Fruit fly (Drosophila melanogaster) whole organism, prepupa: ENCODE data around the gene CG46311.
A peak's percentile ranks its signal among the peaks of the same experiment; 100 is the strongest.

ENCODE experiments used
- CG10631 ChIP-seq: fragments of 200-800 bp; sonication (Bioruptor generic); optimal IDR thresholded peaks from 2 replicates; lab custom pipeline; 2016; ENCODE audit warnings: missing biosample characterization, missing genetic modification characterization
- CG10669 ChIP-seq: fragments of 200-800 bp; sonication (Bioruptor generic); optimal IDR thresholded peaks from 3 replicates; lab custom pipeline; 2018; ENCODE audit warnings: missing biosample characterization, mild to moderate bottlenecking, missing genetic modification characterization, moderate library complexity
- CG11294 ChIP-seq: fragments of 200-800 bp; sonication (Bioruptor generic); IDR thresholded peaks from 2 replicates; pipeline ENCODE4 v1.3.6; 2022; ENCODE audit warnings: missing biosample characterization, missing genetic modification characterization
- CG11902 ChIP-seq: fragments of 200-800 bp; sonication (Bioruptor generic); optimal IDR thresholded peaks from 3 replicates; lab custom pipeline; 2016; ENCODE audit warnings: missing biosample characterization, missing genetic modification characterization
- CG15336 ChIP-seq: fragments of 200-800 bp; sonication (Bioruptor generic); IDR thresholded peaks from 2 replicates; pipeline ENCODE4 v1.3.6; 2022; ENCODE audit warnings: missing biosample characterization, missing genetic modification characterization
- CG1621 ChIP-seq: fragments of 200-800 bp; sonication (Bioruptor generic); optimal IDR thresholded peaks from 3 replicates; lab custom pipeline; 2018; ENCODE audit warnings: missing biosample characterization, mild to moderate bottlenecking, missing genetic modification characterization
- CG16779 ChIP-seq: fragments of 200-800 bp; sonication (Bioruptor generic); optimal IDR thresholded peaks from 3 replicates; lab custom pipeline; 2017; ENCODE audit warnings: missing biosample characterization, mild to moderate bottlenecking, missing genetic modification characterization
- CG3032 ChIP-seq: fragments of 200-800 bp; optimal IDR thresholded peaks from 2 replicates; lab custom pipeline; 2019; ENCODE audit warnings: missing biosample characterization, mild to moderate bottlenecking, missing genetic modification characterization, moderate library complexity
- CG31627 ChIP-seq: fragments of 200-800 bp; sonication (Bioruptor generic); optimal IDR thresholded peaks from 3 replicates; lab custom pipeline; 2016; ENCODE audit warnings: missing biosample characterization, missing genetic modification characterization
- CG32006 ChIP-seq: fragments of 200-800 bp; sonication (Bioruptor generic); optimal IDR thresholded peaks from 3 replicates; lab custom pipeline; 2017; ENCODE audit warnings: missing biosample characterization, mild to moderate bottlenecking, missing genetic modification characterization
- CG34406 ChIP-seq: fragments of 200-800 bp; sonication (Bioruptor generic); optimal IDR thresholded peaks from 3 replicates; lab custom pipeline; 2016; ENCODE audit warnings: missing biosample characterization, missing genetic modification characterization
- CG4318 ChIP-seq: fragments of 200-800 bp; sonication (Bioruptor generic); optimal IDR thresholded peaks from 3 replicates; lab custom pipeline; 2017; ENCODE audit warnings: missing biosample characterization, mild to moderate bottlenecking, missing genetic modification characterization
- CG6276 ChIP-seq: fragments of 200-800 bp; sonication (Bioruptor generic); optimal IDR thresholded peaks from 2 replicates; lab custom pipeline; 2017; ENCODE audit warnings: missing biosample characterization, mild to moderate bottlenecking, missing genetic modification characterization
- CG6792 ChIP-seq: fragments of 200-800 bp; sonication (Bioruptor generic); optimal IDR thresholded peaks from 3 replicates; lab custom pipeline; 2016; ENCODE audit warnings: missing biosample characterization, missing genetic modification characterization
- CG6808 ChIP-seq: fragments of 200-800 bp; sonication (Bioruptor generic); optimal IDR thresholded peaks from 3 replicates; lab custom pipeline; 2017; ENCODE audit warnings: missing biosample characterization, missing genetic modification characterization, mild to moderate bottlenecking, moderate library complexity, missing genetic modification reagents
- CG6854 ChIP-seq: fragments of 200-800 bp; sonication (Bioruptor generic); optimal IDR thresholded peaks from 2 replicates; lab custom pipeline; 2017; ENCODE audit warnings: missing biosample characterization, mild to moderate bottlenecking, missing genetic modification characterization
- CG7368 ChIP-seq: fragments of 200-800 bp; sonication (Bioruptor generic); optimal IDR thresholded peaks from 3 replicates; lab custom pipeline; 2016; ENCODE audit warnings: missing biosample characterization, missing genetic modification characterization
- CG8119 ChIP-seq: fragments of 200-800 bp; sonication (Bioruptor generic); IDR thresholded peaks from 3 replicates; pipeline ENCODE4 v1.3.6; 2022; ENCODE audit warnings: missing biosample characterization, missing genetic modification characterization
- CG8319 ChIP-seq: fragments of 200-800 bp; sonication (Bioruptor generic); optimal IDR thresholded peaks from 3 replicates; lab custom pipeline; 2016; ENCODE audit warnings: missing biosample characterization, missing genetic modification characterization
- CG8632 ChIP-seq: fragments of 200-800 bp; sonication (Bioruptor generic); optimal IDR thresholded peaks from 3 replicates; lab custom pipeline; 2016; ENCODE audit warnings: missing biosample characterization, missing genetic modification characterization
- CG9139 ChIP-seq: fragments of 200-800 bp; sonication (Bioruptor generic); optimal IDR thresholded peaks from 3 replicates; lab custom pipeline; 2017; ENCODE audit warnings: missing biosample characterization, mild to moderate bottlenecking, missing genetic modification characterization
- Eip75B ChIP-seq: fragments of 200-800 bp; sonication (Bioruptor generic); optimal IDR thresholded peaks from 3 replicates; lab custom pipeline; 2016; ENCODE audit warnings: missing biosample characterization, missing genetic modification characterization
- Eip78C ChIP-seq: fragments of 200-800 bp; sonication (Bioruptor generic); peaks from one replicate; lab custom pipeline; 2016; ENCODE audit warnings: missing biosample characterization, missing genetic modification characterization
- Eip93F ChIP-seq: fragments of 200-800 bp; sonication (Bioruptor generic); optimal IDR thresholded peaks from 2 replicates; lab custom pipeline; 2016; ENCODE audit warnings: missing biosample characterization, mild to moderate bottlenecking, missing genetic modification characterization
- Ets21C ChIP-seq: fragments of 200-800 bp; sonication (Bioruptor generic); optimal IDR thresholded peaks from 3 replicates; lab custom pipeline; 2016; ENCODE audit warnings: missing biosample characterization, missing genetic modification characterization
- Ets96B ChIP-seq: fragments of 200-800 bp; optimal IDR thresholded peaks from 2 replicates; lab custom pipeline; 2019; ENCODE audit warnings: missing biosample characterization, mild to moderate bottlenecking, missing genetic modification characterization, moderate library complexity
- Gug ChIP-seq: fragments of 200-800 bp; sonication (Bioruptor generic); IDR thresholded peaks from 2 replicates; pipeline ENCODE4 v1.3.6; 2022; ENCODE audit warnings: missing biosample characterization, missing genetic modification characterization
- Hr38 ChIP-seq: sonication (Bioruptor generic); optimal IDR thresholded peaks from 2 replicates; lab custom pipeline; 2016; ENCODE audit warnings: missing biosample characterization, missing genetic modification characterization
- Smox ChIP-seq: fragments of 200-800 bp; sonication (Bioruptor generic); optimal IDR thresholded peaks from 3 replicates; lab custom pipeline; 2016; ENCODE audit warnings: missing biosample characterization, missing genetic modification characterization
- Sox102F ChIP-seq: fragments of 200-800 bp; sonication (Bioruptor generic); optimal IDR thresholded peaks from 2 replicates; lab custom pipeline; 2016; ENCODE audit warnings: missing biosample characterization, mild to moderate bottlenecking, missing genetic modification characterization
- Sox14 ChIP-seq: fragments of 200-800 bp; sonication (Bioruptor generic); optimal IDR thresholded peaks from 3 replicates; lab custom pipeline; 2016; ENCODE audit warnings: missing biosample characterization, missing genetic modification characterization
- Sox15 ChIP-seq: fragments of 200-800 bp; sonication (Bioruptor generic); optimal IDR thresholded peaks from 3 replicates; lab custom pipeline; 2016; ENCODE audit warnings: missing biosample characterization, missing genetic modification characterization
- achi ChIP-seq: fragments of 200-800 bp; sonication (Bioruptor generic); optimal IDR thresholded peaks from 3 replicates; lab custom pipeline; 2016; ENCODE audit warnings: missing biosample characterization, missing genetic modification characterization
- acj6 ChIP-seq: fragments of 200-800 bp; sonication (Bioruptor generic); optimal IDR thresholded peaks from 3 replicates; lab custom pipeline; 2016; ENCODE audit warnings: missing biosample characterization, missing genetic modification characterization
- dac ChIP-seq: fragments of 200-800 bp; sonication (Bioruptor generic); optimal IDR thresholded peaks from 2 replicates; lab custom pipeline; 2017; ENCODE audit warnings: missing biosample characterization, mild to moderate bottlenecking, missing genetic modification characterization
- dsx ChIP-seq: fragments of 200-800 bp; optimal IDR thresholded peaks from 3 replicates; lab custom pipeline; 2019; ENCODE audit warnings: missing biosample characterization, mild to moderate bottlenecking, missing genetic modification characterization, moderate library complexity; ENCODE audit not compliant: poor library complexity, severe bottlenecking
- eg ChIP-seq: fragments of 200-800 bp; sonication (Bioruptor generic); IDR thresholded peaks from 3 replicates; pipeline ENCODE4 v1.3.6; 2022; ENCODE audit warnings: missing biosample characterization, missing genetic modification characterization
- esn ChIP-seq: fragments of 200-800 bp; sonication (Bioruptor generic); optimal IDR thresholded peaks from 2 replicates; lab custom pipeline; 2016; ENCODE audit warnings: missing biosample characterization, mild to moderate bottlenecking, missing genetic modification characterization, moderate library complexity
- fd59A ChIP-seq: fragments of 200-800 bp; sonication (Bioruptor generic); optimal IDR thresholded peaks from 2 replicates; lab custom pipeline; 2017; ENCODE audit warnings: missing biosample characterization, mild to moderate bottlenecking, missing genetic modification characterization, missing genetic modification reagents
- fd85E ChIP-seq: fragments of 200-800 bp; sonication (Bioruptor generic); optimal IDR thresholded peaks from 3 replicates; lab custom pipeline; 2016; ENCODE audit warnings: missing biosample characterization, missing genetic modification characterization
- fkh ChIP-seq: fragments of 200-800 bp; sonication (Bioruptor generic); optimal IDR thresholded peaks from 3 replicates; lab custom pipeline; 2017; ENCODE audit warnings: missing biosample characterization, mild to moderate bottlenecking, missing genetic modification characterization, moderate library complexity
- net ChIP-seq: fragments of 200-800 bp; sonication (Bioruptor generic); optimal IDR thresholded peaks from 3 replicates; lab custom pipeline; 2016; ENCODE audit warnings: missing biosample characterization, missing genetic modification characterization
- pdm3 ChIP-seq: fragments of 200-800 bp; sonication (Bioruptor generic); optimal IDR thresholded peaks from 3 replicates; lab custom pipeline; 2016; ENCODE audit warnings: missing biosample characterization, missing genetic modification characterization
- salr ChIP-seq, 2 experiments: fragments of 200-800 bp; sonication (Bioruptor generic); optimal IDR thresholded peaks; 3 replicates each; lab custom pipeline; 2016 to 2018; ENCODE audit warnings: missing biosample characterization in 2 of 2, missing genetic modification characterization in 2 of 2, mild to moderate bottlenecking in 1 of 2
- spab ChIP-seq: fragments of 200-800 bp; sonication (Bioruptor generic); optimal IDR thresholded peaks from 2 replicates; lab custom pipeline; 2017; ENCODE audit warnings: missing biosample characterization, mild to moderate bottlenecking, missing genetic modification characterization, missing genetic modification reagents
- ss ChIP-seq, 2 experiments: fragments of 200-800 bp; sonication (Bioruptor generic); optimal IDR thresholded peaks; 2 replicates in 1 of 2; 3 replicates in 1 of 2; lab custom pipeline; 2017 to 2018; ENCODE audit warnings: mild to moderate bottlenecking in 2 of 2, missing biosample characterization in 2 of 2, missing genetic modification characterization in 2 of 2, moderate library complexity in 1 of 2
- svp ChIP-seq: fragments of 200-800 bp; sonication (Bioruptor generic); peaks from one replicate; lab custom pipeline; 2016; ENCODE audit warnings: missing biosample characterization, missing genetic modification characterization
- vri ChIP-seq: fragments of 200-800 bp; sonication (Bioruptor generic); optimal IDR thresholded peaks from 3 replicates; lab custom pipeline; 2016; ENCODE audit warnings: missing biosample characterization, mild to moderate bottlenecking, missing genetic modification characterization

The CG46311 gene

DNA sequence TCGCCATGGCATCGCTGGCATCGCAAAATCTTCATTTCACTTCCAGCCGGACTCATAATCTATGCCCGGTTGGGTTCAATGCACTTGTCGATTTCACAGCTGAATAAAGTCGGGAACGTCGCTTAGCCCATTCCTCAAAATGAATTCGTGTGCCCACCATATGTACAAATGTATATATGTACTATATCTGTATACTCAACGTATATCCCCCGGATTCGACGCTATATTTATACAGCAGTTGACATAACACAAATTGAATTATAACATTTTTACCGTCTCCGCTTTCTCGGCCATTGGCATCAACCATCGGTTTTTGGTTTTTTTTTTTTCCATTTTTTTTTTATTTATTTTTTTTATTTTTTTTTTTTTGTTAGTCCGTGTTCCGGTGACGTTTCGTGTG is 6.6 kb downstream of the CG46311 start (continued):
- peak; percentile 21 for TF ChIP-seq esn (GFP tag; lab: Kevin White, UChicago)
- no peak for TF ChIP-seq CG1621 (tag; lab: Kevin White, UChicago)
- peak; percentile 72 for TF ChIP-seq svp
- no peak for TF ChIP-seq Ets96B (tag; lab: Kevin White, UChicago)
- no peak for TF ChIP-seq CG31627 (GFP tag; lab: Kevin White, UChicago)
- no peak for TF ChIP-seq CG4318 (GFP tag; lab: Kevin White, UChicago)
- no peak for TF ChIP-seq acj6 (GFP tag; lab: Kevin White, UChicago)
- TF ChIP-seq CG8632 (GFP tag; lab: Kevin White, UChicago), result no peak
- TF ChIP-seq Gug, result no peak
- TF ChIP-seq Eip93F, result no peak
- TF ChIP-seq CG16779 (tag; lab: Kevin White, UChicago), result no peak

DNA sequence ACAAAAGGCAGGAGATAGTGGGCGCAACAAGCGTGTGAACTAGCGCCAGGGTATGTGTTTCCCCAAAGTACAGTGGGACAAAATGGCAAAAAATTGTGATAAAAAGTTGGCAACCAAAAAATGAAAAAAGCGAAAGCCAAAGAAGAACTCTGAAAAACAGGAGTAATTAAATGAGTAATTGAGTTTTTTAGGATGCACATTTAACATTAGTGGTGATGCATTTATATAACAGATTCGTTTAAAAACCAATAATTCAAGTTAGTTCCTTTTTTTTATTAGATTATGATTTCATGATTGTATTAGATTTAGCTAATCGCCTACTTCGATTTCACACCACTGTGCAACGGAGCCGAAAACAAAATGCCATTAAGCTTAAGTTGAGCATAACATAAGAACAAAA is 8.8 kb downstream of the CG46311 start:
- TF ChIP-seq CG6808 (GFP tag; lab: Kevin White, UChicago) (peak; percentile 9), Eip78C (GFP tag; lab: Kevin White, UChicago) (peak; percentile 93), Smox (peak; percentile 35), CG6276 (peak; percentile 60), fd59A (GFP tag; lab: Kevin White, UChicago) (peak; percentile 1), fd85E (GFP tag; lab: Kevin White, UChicago) (no peak), pdm3 (GFP tag; lab: Kevin White, UChicago) (peak; percentile 59), Gug (peak; percentile 47), CG4318 (GFP tag; lab: Kevin White, UChicago) (peak; percentile 61), esn (GFP tag; lab: Kevin White, UChicago) (peak; percentile 43), Sox15 (GFP tag; lab: Kevin White, UChicago) (peak; percentile 15), Sox14 (GFP tag; lab: Kevin White, UChicago) (peak; percentile 56), CG34406 (GFP tag; lab: Kevin White, UChicago) (peak; percentile 30), net (GFP tag; lab: Kevin White, UChicago) (peak; percentile 17), vri (GFP tag; lab: Kevin White, UChicago) (no peak), eg (GFP tag; lab: Robert Waterston, UW) (peak; percentile 47; the same call in 2 of the 3 replicates), CG8119 (GFP tag; lab: Robert Waterston, UW) (peak; percentile 56), CG11294 (GFP tag; lab: Robert Waterston, UW) (no peak), CG8319 (no peak), CG10669 (GFP tag; lab: Kevin White, UChicago) (peak; percentile 26), CG9139 (GFP tag; lab: Kevin White, UChicago) (no peak), CG10631 (GFP tag; lab: Kevin White, UChicago) (peak; percentile 22), Ets21C (GFP tag; lab: Kevin White, UChicago) (peak; percentile 32), CG8632 (GFP tag; lab: Kevin White, UChicago) (peak; percentile 9), CG6792 (GFP tag; lab: Kevin White, UChicago) (no peak), Eip75B (GFP tag; lab: Kevin White, UChicago) (peak; percentile 34), spab (GFP tag; lab: Kevin White, UChicago) (peak; percentile 17), CG16779 (tag; lab: Kevin White, UChicago) (no peak), CG3032 (peak; percentile 14), CG15336 (GFP tag; lab: Robert Waterston, UW) (peak; percentile 57), CG6854 (GFP tag; lab: Kevin White, UChicago) (no peak), CG1621 (tag; lab: Kevin White, UChicago) (no peak), CG11902 (GFP tag; lab: Kevin White, UChicago) (peak; percentile 12), CG7368 (GFP tag; lab: Kevin White, UChicago) (peak; percentile 19), dsx (GFP tag; lab: Kevin White, UChicago) (peak; percentile 6), acj6 (GFP tag; lab: Kevin White, UChicago) (peak; percentile 33), dac (GFP tag; lab: Kevin White, UChicago) (peak; percentile 45), svp (peak; percentile 61), fkh (no peak), CG31627 (GFP tag; lab: Kevin White, UChicago) (peak; percentile 54), CG32006 (peak; percentile 76), ss (GFP tag; optimal IDR thresholded peaks at IDR 0.05; lab: Kevin White, UChicago) (no peak), Sox102F (GFP tag; lab: Kevin White, UChicago) (peak; percentile 20), salr (GFP tag; optimal IDR thresholded peaks at IDR 0.05; lab: Kevin White, UChicago) (peak in 1 of 2 experiments; percentile 46), achi (GFP tag; lab: Kevin White, UChicago) (peak; percentile 61), Ets96B (tag; lab: Kevin White, UChicago) (peak; percentile 29), Hr38 (GFP tag; lab: Kevin White, UChicago) (no peak)
